ENCODE assay signal across 3 fruit fly cellular contexts in the genomic region with DNA sequence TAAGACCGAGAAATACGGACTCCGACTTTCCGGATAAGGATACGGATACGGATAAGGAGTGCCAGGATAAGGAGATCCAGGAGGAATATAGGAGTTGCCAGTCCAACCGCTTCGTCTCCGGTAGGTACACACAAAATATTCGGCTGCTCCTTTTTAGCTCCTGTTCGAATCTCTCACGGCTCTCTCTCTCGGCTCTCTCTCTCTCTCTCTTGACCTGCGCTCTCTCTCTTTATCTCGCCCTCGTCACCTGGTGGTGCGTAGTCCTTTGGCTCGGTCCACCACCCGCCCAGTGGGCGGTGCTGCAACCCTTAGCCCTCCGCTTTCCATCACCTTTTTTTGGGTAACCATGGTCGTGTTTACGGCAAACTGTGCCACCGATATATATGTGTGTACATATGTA.
TF ChIP-seq lines count a peak whose summit lies in the region.

No protein-coding gene starts in this region.

- no peak for TF ChIP-seq CTCF in whole organism, embryonic (GFP tag; optimal IDR thresholded peaks at IDR 0.05; lab: Kevin White, UChicago)

TF ChIP-seq in whole organism, 6 proteins besides CTCF, POLR2A, EP300 and RAD21:
- TF ChIP-seq pan (optimal IDR thresholded peaks at IDR 0.05; lab: Kevin White, UChicago) (no peak), psq (optimal IDR thresholded peaks at IDR 0.05; lab: Kevin White, UChicago) (no peak), usp (GFP tag; optimal IDR thresholded peaks at IDR 0.05; lab: Kevin White, UChicago) (no peak), Dll (optimal IDR thresholded peaks at IDR 0.05; lab: Kevin White, UChicago) (peak; percentile 46)

TF ChIP-seq in whole organism, embryonic, 481 proteins besides CTCF, POLR2A, EP300 and RAD21 (continues in another document):
- TF ChIP-seq CG14050 (GFP tag; IDR thresholded peaks at IDR 0.05; lab: Robert Waterston, UW) (no peak), CG32767 (GFP tag; IDR thresholded peaks at IDR 0.05; lab: Robert Waterston, UW) (peak; percentile 59; the same call in 1 of the 2 replicates), CG34422 (GFP tag; IDR thresholded peaks at IDR 0.05; lab: Robert Waterston, UW) (no peak), ac (GFP tag; optimal IDR thresholded peaks at IDR 0.05; lab: Kevin White, UChicago) (no peak), CG5953 (GFP tag; IDR thresholded peaks at IDR 0.05; lab: Robert Waterston, UW) (no peak), CG2712 (tag; optimal IDR thresholded peaks at IDR 0.05; lab: Kevin White, UChicago) (no peak), Med (GFP tag; lab: Kevin White, UChicago) (peak; percentile 6), CG4360 (GFP tag; IDR thresholded peaks at IDR 0.05; lab: Robert Waterston, UW) (no peak), gt (GFP tag; IDR thresholded peaks at IDR 0.05; lab: Robert Waterston, UW) (no peak), Deaf1 (tag; optimal IDR thresholded peaks at IDR 0.05; lab: Kevin White, UChicago) (peak; percentile 4), cg (GFP tag; optimal IDR thresholded peaks at IDR 0.05; lab: Kevin White, UChicago) (no peak), CG1832 (GFP tag; optimal IDR thresholded peaks at IDR 0.05; lab: Kevin White, UChicago) (peak; percentile 18), yki (optimal IDR thresholded peaks at IDR 0.05; lab: Kevin White, UChicago) (peak; percentile 94), CG4730 (GFP tag; IDR thresholded peaks at IDR 0.05; lab: Robert Waterston, UW) (no peak), D19A (tag; optimal IDR thresholded peaks at IDR 0.05; lab: Kevin White, UChicago) (no peak), da (GFP tag; optimal IDR thresholded peaks at IDR 0.05; lab: Kevin White, UChicago) (no peak), B-H1 (GFP tag; IDR thresholded peaks at IDR 0.05; lab: Robert Waterston, UW) (no peak), Trl (optimal IDR thresholded peaks at IDR 0.05; lab: Kevin White, UChicago) (peak; percentile 91 to 97), Trl (GFP tag; optimal IDR thresholded peaks at IDR 0.05; lab: Kevin White, UChicago) (peak; percentile 18), CG18764 (GFP tag; optimal IDR thresholded peaks at IDR 0.05; lab: Kevin White, UChicago) (no peak), Oaz (GFP tag; IDR thresholded peaks at IDR 0.05; lab: Robert Waterston, UW) (no peak), tna (GFP tag; IDR thresholded peaks at IDR 0.05; lab: Robert Waterston, UW; ENCODE audit: partially characterized antibody) (no peak), CG8944 (GFP tag; optimal IDR thresholded peaks at IDR 0.05; lab: Kevin White, UChicago) (no peak), NfI (GFP tag; optimal IDR thresholded peaks at IDR 0.05; lab: Kevin White, UChicago) (no peak), pum (GFP tag; optimal IDR thresholded peaks at IDR 0.05; lab: Kevin White, UChicago) (no peak), Xbp1 (GFP tag; optimal IDR thresholded peaks at IDR 0.05; lab: Kevin White, UChicago) (no peak), seq (GFP tag; IDR thresholded peaks at IDR 0.05; lab: Robert Waterston, UW) (peak; percentile 71), Dip3 (GFP tag; optimal IDR thresholded peaks at IDR 0.05; lab: Kevin White, UChicago) (no peak), CG6254 (GFP tag; optimal IDR thresholded peaks at IDR 0.05; lab: Kevin White, UChicago) (no peak), btn (GFP tag; optimal IDR thresholded peaks at IDR 0.05; lab: Kevin White, UChicago) (no peak), ewg (GFP tag; optimal IDR thresholded peaks at IDR 0.05; lab: Kevin White, UChicago) (peak; percentile 72), Dad (GFP tag; optimal IDR thresholded peaks at IDR 0.05; lab: Kevin White, UChicago) (no peak), Tbp (GFP tag; optimal IDR thresholded peaks at IDR 0.05; lab: Kevin White, UChicago) (no peak), Hand (GFP tag; optimal IDR thresholded peaks at IDR 0.05; lab: Kevin White, UChicago) (no peak), sens (GFP tag; lab: Kevin White, UChicago) (peak; percentile 79), CG3726 (GFP tag; IDR thresholded peaks at IDR 0.05; lab: Robert Waterston, UW) (no peak), Elba2 (GFP tag; optimal IDR thresholded peaks at IDR 0.05; lab: Kevin White, UChicago) (no peak), CG2199 (GFP tag; IDR thresholded peaks at IDR 0.05; lab: Robert Waterston, UW) (0 out of 3 replicates have a peak, but pooled peaks have one; percentile 70), Hmx (GFP tag; optimal IDR thresholded peaks at IDR 0.05; lab: Kevin White, UChicago) (no peak), zf30C (GFP tag; optimal IDR thresholded peaks at IDR 0.05; lab: Kevin White, UChicago) (peak; percentile 80), chn (GFP tag; optimal IDR thresholded peaks at IDR 0.05; lab: Kevin White, UChicago) (peak; percentile 28), pho (GFP tag; optimal IDR thresholded peaks at IDR 0.05; lab: Kevin White, UChicago) (no peak), pfk (GFP tag; optimal IDR thresholded peaks at IDR 0.05; lab: Kevin White, UChicago) (no peak), pros (GFP tag; optimal IDR thresholded peaks at IDR 0.05; lab: Kevin White, UChicago) (peak; percentile 78)

TF ChIP-seq in whole organism, wandering third instar larva, 38 proteins besides CTCF, POLR2A, EP300 and RAD21:
- TF ChIP-seq Hnf4 (GFP tag; optimal IDR thresholded peaks at IDR 0.05; lab: Kevin White, UChicago): no peak
- TF ChIP-seq HLH106 (tag; optimal IDR thresholded peaks at IDR 0.05; lab: Kevin White, UChicago): no peak
- peak; percentile 85 to 90 for TF ChIP-seq dl (GFP tag; optimal IDR thresholded peaks at IDR 0.05; lab: Kevin White, UChicago; ENCODE audit: insufficient read depth in 1 of 2, partially characterized antibody in 2 of 2)
- no peak for TF ChIP-seq jim (GFP tag; optimal IDR thresholded peaks at IDR 0.05; lab: Kevin White, UChicago)
- peak; percentile 84 for TF ChIP-seq Dif (GFP tag; optimal IDR thresholded peaks at IDR 0.05; lab: Kevin White, UChicago; ENCODE audit: partially characterized antibody)
TF ChIP-seq in whole organism, wandering third instar larva: peak in this region for 2.
